Fruit fly (Drosophila melanogaster): ENCODE results near the gene Msr-110.
A peak's percentile ranks its signal among the peaks of the same experiment; 100 is the strongest.

Gene Msr-110

DNA sequence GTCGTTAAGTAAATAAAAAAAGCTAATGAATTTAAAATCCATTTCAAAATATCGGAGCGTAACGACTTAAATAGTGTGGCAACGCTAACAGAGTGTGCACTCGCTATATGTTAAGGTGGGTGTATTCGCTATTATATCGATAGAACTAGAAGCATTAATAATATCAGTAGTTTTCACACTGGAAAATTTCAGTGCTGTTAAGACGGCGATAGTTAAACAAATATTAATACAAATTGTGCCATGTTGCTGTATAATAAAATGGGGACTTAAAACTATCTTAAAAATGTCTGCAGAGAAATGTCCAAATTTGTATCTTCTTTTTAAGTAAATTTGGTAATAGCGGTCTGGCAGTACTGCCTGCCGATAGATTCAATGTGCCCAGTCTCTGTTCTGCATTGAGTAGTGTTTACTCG lies 6.2 kb upstream of the Msr-110 start (continued):
- TF ChIP-seq CG9705 (GFP tag; optimal IDR thresholded peaks at IDR 0.05): peak; percentile 73
- TF ChIP-seq Hr83 (GFP tag; optimal IDR thresholded peaks at IDR 0.05; ENCODE audit: poor library complexity, severe bottlenecking): peak; percentile 65
- TF ChIP-seq OdsH (GFP tag; optimal IDR thresholded peaks at IDR 0.05): no peak
- no peak for TF ChIP-seq h (GFP tag; optimal IDR thresholded peaks at IDR 0.05)
- TF ChIP-seq dsf (GFP tag; optimal IDR thresholded peaks at IDR 0.05; ENCODE audit: borderline replicate concordance): no peak
- TF ChIP-seq dl (GFP tag; optimal IDR thresholded peaks at IDR 0.05; ENCODE audit: insufficient read depth in 1 of 2, partially characterized antibody in 2 of 2): no peak
- TF ChIP-seq GATAd (GFP tag; optimal IDR thresholded peaks at IDR 0.05): peak; percentile 61
- peak; percentile 85 for TF ChIP-seq ey (GFP tag; optimal IDR thresholded peaks at IDR 0.05)
- TF ChIP-seq brk (GFP tag; optimal IDR thresholded peaks at IDR 0.05): no peak
- no peak for TF ChIP-seq Mio (GFP tag; optimal IDR thresholded peaks at IDR 0.05)
- no peak for TF ChIP-seq Sp1 (GFP tag; optimal IDR thresholded peaks at IDR 0.05)
- TF ChIP-seq psq (GFP tag; optimal IDR thresholded peaks at IDR 0.05): peak; percentile 52
- no peak for TF ChIP-seq CrebA (GFP tag; optimal IDR thresholded peaks at IDR 0.05; ENCODE audit: borderline replicate concordance)
- TF ChIP-seq jim (GFP tag; optimal IDR thresholded peaks at IDR 0.05): no peak
- no peak for TF ChIP-seq usp (GFP tag; optimal IDR thresholded peaks at IDR 0.05)
- peak; percentile 77 for TF ChIP-seq rgr (GFP tag; optimal IDR thresholded peaks at IDR 0.05)

- TF ChIP-seq h (GFP tag; optimal IDR thresholded peaks at IDR 0.05) (no peak), usp (GFP tag; optimal IDR thresholded peaks at IDR 0.05) (no peak), CG9705 (GFP tag; optimal IDR thresholded peaks at IDR 0.05) (no peak), sv (GFP tag; optimal IDR thresholded peaks at IDR 0.05) (no peak), HLH106 (tag; optimal IDR thresholded peaks at IDR 0.05) (no peak), sage (GFP tag; optimal IDR thresholded peaks at IDR 0.05) (no peak)
Measured at dm6 chr3L:5581542-5581941, 4.4 kb upstream of the Msr-110 start.

- no peak for TF ChIP-seq HLH106 (tag; optimal IDR thresholded peaks at IDR 0.05)
- TF ChIP-seq br (GFP tag; optimal IDR thresholded peaks at IDR 0.05): no peak
- TF ChIP-seq Sp1 (GFP tag; optimal IDR thresholded peaks at IDR 0.05): no peak
- no peak for TF ChIP-seq Mio (GFP tag; optimal IDR thresholded peaks at IDR 0.05)
- no peak for TF ChIP-seq pan (optimal IDR thresholded peaks at IDR 0.05)
- no peak for TF ChIP-seq rgr (GFP tag; optimal IDR thresholded peaks at IDR 0.05)
- TF ChIP-seq Rel (GFP tag; optimal IDR thresholded peaks at IDR 0.05): no peak
- peak; percentile 82 for TF ChIP-seq Rel (tag; optimal IDR thresholded peaks at IDR 0.05)
- TF ChIP-seq Dif (GFP tag; optimal IDR thresholded peaks at IDR 0.05; ENCODE audit: partially characterized antibody): no peak
- TF ChIP-seq psq (GFP tag; optimal IDR thresholded peaks at IDR 0.05): no peak
Measured at dm6 chr3L:5580490-5581116, 3.5 kb upstream of the Msr-110 start.

DNA sequence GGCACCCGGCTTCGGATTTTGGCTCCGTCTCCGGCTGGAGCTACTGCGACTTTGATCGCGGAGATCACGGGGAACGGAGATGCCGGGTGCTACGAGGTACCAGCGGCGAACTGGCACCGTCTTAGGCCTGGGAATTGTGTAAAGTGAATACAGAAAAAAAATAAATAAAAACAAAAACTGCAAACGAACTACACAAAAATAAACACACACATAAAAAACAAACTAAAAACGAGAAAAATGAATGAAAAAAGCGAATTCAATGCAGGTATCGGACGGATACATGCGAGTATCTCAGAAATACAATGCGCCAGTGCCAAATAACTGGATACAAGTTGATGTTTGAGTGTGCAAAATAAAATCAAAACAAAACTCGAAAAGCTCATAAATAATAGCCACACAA lies 2.6 kb upstream of the Msr-110 start:
- TF ChIP-seq Sp1 (GFP tag; optimal IDR thresholded peaks at IDR 0.05) (peak; percentile 20), fru (GFP tag; optimal IDR thresholded peaks at IDR 0.05) (peak; percentile 5), CG32264 (GFP tag; optimal IDR thresholded peaks at IDR 0.05) (no peak)

DNA sequence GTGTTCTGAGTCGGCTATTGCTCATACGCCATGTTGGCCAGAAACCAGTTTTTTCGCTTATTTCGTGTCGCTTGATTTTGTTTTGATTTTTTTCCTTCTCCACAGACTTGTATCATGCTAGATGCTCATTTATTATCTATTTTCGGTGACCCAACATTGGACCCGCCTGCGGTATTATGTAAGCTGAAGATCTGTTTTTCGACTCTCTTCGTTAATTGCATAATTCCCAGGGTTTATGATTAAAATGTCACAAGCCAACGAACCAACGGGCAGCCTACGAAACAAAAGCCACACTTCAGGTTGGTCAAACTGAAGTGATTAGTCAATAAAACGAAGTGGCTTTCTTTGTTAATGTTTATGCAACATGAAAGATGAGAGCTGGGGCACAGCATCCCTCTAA lies 1.4 kb upstream of the Msr-110 start:
- TF ChIP-seq dsf (GFP tag; optimal IDR thresholded peaks at IDR 0.05; ENCODE audit: borderline replicate concordance) (no peak), Myc (optimal IDR thresholded peaks at IDR 0.05) (no peak), sage (GFP tag; optimal IDR thresholded peaks at IDR 0.05) (no peak), foxo (GFP tag; optimal IDR thresholded peaks at IDR 0.05) (no peak), jim (GFP tag; optimal IDR thresholded peaks at IDR 0.05) (no peak), dmrt93B (GFP tag; optimal IDR thresholded peaks at IDR 0.05) (no peak), CrebA (GFP tag; optimal IDR thresholded peaks at IDR 0.05; ENCODE audit: borderline replicate concordance) (no peak), GATAd (GFP tag; optimal IDR thresholded peaks at IDR 0.05) (no peak), Dif (GFP tag; optimal IDR thresholded peaks at IDR 0.05; ENCODE audit: partially characterized antibody) (no peak), rgr (GFP tag; optimal IDR thresholded peaks at IDR 0.05) (no peak), pan (optimal IDR thresholded peaks at IDR 0.05) (no peak), dl (GFP tag; optimal IDR thresholded peaks at IDR 0.05; ENCODE audit: insufficient read depth in 1 of 2, partially characterized antibody in 2 of 2) (no peak), CG9705 (GFP tag; optimal IDR thresholded peaks at IDR 0.05) (no peak), Jra (GFP tag; optimal IDR thresholded peaks at IDR 0.05) (no peak)
